Worm (Caenorhabditis elegans) whole organism, dauer: ENCODE data around the gene pot-3.

Source experiments
- unc-62 ChIP-seq: sonication (generic microtip); optimal IDR thresholded peaks from 2 replicates; lab custom pipeline; 2017; ENCODE audit warnings: missing biosample characterization, missing genetic modification reagents, missing genetic modification characterization

Gene pot-3

ce11 chrIII:13766704-13767323 is 13.2 kb upstream of the pot-3 start:
- TF ChIP-seq unc-62 (GFP tag; lab: Kevin White, UChicago): no peak

ce11 chrIII:13768074-13768662 is 11.8 kb upstream of the pot-3 start, which contains the start of gene rml-1:
Gene rml-1 (minus strand): TSS chrIII:13768092.
- TF ChIP-seq unc-62 (GFP tag; lab: Kevin White, UChicago): no peak

ce11 chrIII:13770017-13770416 is 10.0 kb upstream of the pot-3 start:
- no peak for TF ChIP-seq unc-62 (GFP tag; lab: Kevin White, UChicago)

ce11 chrIII:13771145-13771544 is 8.9 kb upstream of the pot-3 start, which contains the start of the genes cyk-4 and pdr-1:
Gene cyk-4 (minus strand): TSS chrIII:13771224.
Gene pdr-1 (plus strand): TSS chrIII:13771513.
- no peak for TF ChIP-seq unc-62 (GFP tag; lab: Kevin White, UChicago)

ce11 chrIII:13772876-13773275 is 7.1 kb upstream of the pot-3 start, which contains the start of gene mdt-29:
Gene mdt-29 (plus strand): TSS chrIII:13773176.
- no peak for TF ChIP-seq unc-62 (GFP tag; lab: Kevin White, UChicago)

ce11 chrIII:13778816-13779215 is 1.2 kb upstream of the pot-3 start:
- TF ChIP-seq unc-62 (GFP tag; lab: Kevin White, UChicago): no peak

ce11 chrIII:13779360-13780093 is 488 bp upstream of the pot-3 start:
- no peak for TF ChIP-seq unc-62 (GFP tag; lab: Kevin White, UChicago)
